Fruit fly (Drosophila melanogaster) whole organism, prepupa: Measurements from ENCODE around the gene CG42685.
A peak's percentile ranks its signal among the peaks of the same experiment; 100 is the strongest.

Experiments
- CG10631 ChIP-seq: fragments of 200-800 bp; sonication (Bioruptor generic); optimal IDR thresholded peaks from 2 replicates; lab custom pipeline; 2016; ENCODE audit warnings: missing biosample characterization, missing genetic modification characterization
- CG1621 ChIP-seq: fragments of 200-800 bp; sonication (Bioruptor generic); optimal IDR thresholded peaks from 3 replicates; lab custom pipeline; 2018; ENCODE audit warnings: missing biosample characterization, mild to moderate bottlenecking, missing genetic modification characterization
- CG16779 ChIP-seq: fragments of 200-800 bp; sonication (Bioruptor generic); optimal IDR thresholded peaks from 3 replicates; lab custom pipeline; 2017; ENCODE audit warnings: missing biosample characterization, mild to moderate bottlenecking, missing genetic modification characterization
- CG3032 ChIP-seq: fragments of 200-800 bp; optimal IDR thresholded peaks from 2 replicates; lab custom pipeline; 2019; ENCODE audit warnings: missing biosample characterization, mild to moderate bottlenecking, missing genetic modification characterization, moderate library complexity
- CG31627 ChIP-seq: fragments of 200-800 bp; sonication (Bioruptor generic); optimal IDR thresholded peaks from 3 replicates; lab custom pipeline; 2016; ENCODE audit warnings: missing biosample characterization, missing genetic modification characterization
- CG32006 ChIP-seq: fragments of 200-800 bp; sonication (Bioruptor generic); optimal IDR thresholded peaks from 3 replicates; lab custom pipeline; 2017; ENCODE audit warnings: missing biosample characterization, mild to moderate bottlenecking, missing genetic modification characterization
- CG3919 ChIP-seq: fragments of 200-800 bp; sonication (Bioruptor generic); optimal IDR thresholded peaks from 3 replicates; lab custom pipeline; 2016; ENCODE audit warnings: missing biosample characterization, missing genetic modification characterization
- CG6163 ChIP-seq: fragments of 200-800 bp; sonication (Bioruptor generic); IDR thresholded peaks from 3 replicates; pipeline ENCODE4 v1.3.6; 2022; ENCODE audit warnings: missing biosample characterization, missing genetic modification characterization
- CG6276 ChIP-seq: fragments of 200-800 bp; sonication (Bioruptor generic); optimal IDR thresholded peaks from 2 replicates; lab custom pipeline; 2017; ENCODE audit warnings: missing biosample characterization, mild to moderate bottlenecking, missing genetic modification characterization
- CG6854 ChIP-seq: fragments of 200-800 bp; sonication (Bioruptor generic); optimal IDR thresholded peaks from 2 replicates; lab custom pipeline; 2017; ENCODE audit warnings: missing biosample characterization, mild to moderate bottlenecking, missing genetic modification characterization
- CG8632 ChIP-seq: fragments of 200-800 bp; sonication (Bioruptor generic); optimal IDR thresholded peaks from 3 replicates; lab custom pipeline; 2016; ENCODE audit warnings: missing biosample characterization, missing genetic modification characterization
- CG9139 ChIP-seq: fragments of 200-800 bp; sonication (Bioruptor generic); optimal IDR thresholded peaks from 3 replicates; lab custom pipeline; 2017; ENCODE audit warnings: missing biosample characterization, mild to moderate bottlenecking, missing genetic modification characterization
- Eip75B ChIP-seq: fragments of 200-800 bp; sonication (Bioruptor generic); optimal IDR thresholded peaks from 3 replicates; lab custom pipeline; 2016; ENCODE audit warnings: missing biosample characterization, missing genetic modification characterization
- Eip78C ChIP-seq: fragments of 200-800 bp; sonication (Bioruptor generic); peaks from one replicate; lab custom pipeline; 2016; ENCODE audit warnings: missing biosample characterization, missing genetic modification characterization
- Eip93F ChIP-seq: fragments of 200-800 bp; sonication (Bioruptor generic); optimal IDR thresholded peaks from 2 replicates; lab custom pipeline; 2016; ENCODE audit warnings: missing biosample characterization, mild to moderate bottlenecking, missing genetic modification characterization
- Ets96B ChIP-seq: fragments of 200-800 bp; optimal IDR thresholded peaks from 2 replicates; lab custom pipeline; 2019; ENCODE audit warnings: missing biosample characterization, mild to moderate bottlenecking, missing genetic modification characterization, moderate library complexity
- Gug ChIP-seq: fragments of 200-800 bp; sonication (Bioruptor generic); IDR thresholded peaks from 2 replicates; pipeline ENCODE4 v1.3.6; 2022; ENCODE audit warnings: missing biosample characterization, missing genetic modification characterization
- Hr39 ChIP-seq: fragments of 200-800 bp; sonication (Bioruptor generic); optimal IDR thresholded peaks from 2 replicates; lab custom pipeline; 2016; ENCODE audit warnings: missing biosample characterization, missing genetic modification characterization
- Lpt ChIP-seq: fragments of 200-800 bp; sonication (Bioruptor generic); optimal IDR thresholded peaks from 3 replicates; lab custom pipeline; 2016; ENCODE audit warnings: missing biosample characterization, missing genetic modification characterization
- Met ChIP-seq: fragments of 200-800 bp; sonication (Bioruptor generic); optimal IDR thresholded peaks from 3 replicates; lab custom pipeline; 2016; ENCODE audit warnings: missing biosample characterization, missing genetic modification characterization
- Smox ChIP-seq: fragments of 200-800 bp; sonication (Bioruptor generic); optimal IDR thresholded peaks from 3 replicates; lab custom pipeline; 2016; ENCODE audit warnings: missing biosample characterization, missing genetic modification characterization
- Sox102F ChIP-seq: fragments of 200-800 bp; sonication (Bioruptor generic); optimal IDR thresholded peaks from 2 replicates; lab custom pipeline; 2016; ENCODE audit warnings: missing biosample characterization, mild to moderate bottlenecking, missing genetic modification characterization
- cyc ChIP-seq: fragments of 200-800 bp; sonication (Bioruptor generic); optimal IDR thresholded peaks from 3 replicates; lab custom pipeline; 2016; ENCODE audit warnings: missing biosample characterization, missing genetic modification characterization
- dac ChIP-seq: fragments of 200-800 bp; sonication (Bioruptor generic); optimal IDR thresholded peaks from 2 replicates; lab custom pipeline; 2017; ENCODE audit warnings: missing biosample characterization, mild to moderate bottlenecking, missing genetic modification characterization
- esn ChIP-seq: fragments of 200-800 bp; sonication (Bioruptor generic); optimal IDR thresholded peaks from 2 replicates; lab custom pipeline; 2016; ENCODE audit warnings: missing biosample characterization, mild to moderate bottlenecking, missing genetic modification characterization, moderate library complexity
- fd85E ChIP-seq: fragments of 200-800 bp; sonication (Bioruptor generic); optimal IDR thresholded peaks from 3 replicates; lab custom pipeline; 2016; ENCODE audit warnings: missing biosample characterization, missing genetic modification characterization
- fkh ChIP-seq: fragments of 200-800 bp; sonication (Bioruptor generic); optimal IDR thresholded peaks from 3 replicates; lab custom pipeline; 2017; ENCODE audit warnings: missing biosample characterization, mild to moderate bottlenecking, missing genetic modification characterization, moderate library complexity
- net ChIP-seq: fragments of 200-800 bp; sonication (Bioruptor generic); optimal IDR thresholded peaks from 3 replicates; lab custom pipeline; 2016; ENCODE audit warnings: missing biosample characterization, missing genetic modification characterization
- pdm3 ChIP-seq: fragments of 200-800 bp; sonication (Bioruptor generic); optimal IDR thresholded peaks from 3 replicates; lab custom pipeline; 2016; ENCODE audit warnings: missing biosample characterization, missing genetic modification characterization
- ss ChIP-seq, 2 experiments: fragments of 200-800 bp; sonication (Bioruptor generic); optimal IDR thresholded peaks; 2 replicates in 1 of 2; 3 replicates in 1 of 2; lab custom pipeline; 2017 to 2018; ENCODE audit warnings: mild to moderate bottlenecking in 2 of 2, missing biosample characterization in 2 of 2, missing genetic modification characterization in 2 of 2, moderate library complexity in 1 of 2
- svp ChIP-seq: fragments of 200-800 bp; sonication (Bioruptor generic); peaks from one replicate; lab custom pipeline; 2016; ENCODE audit warnings: missing biosample characterization, missing genetic modification characterization

CG42685 gene

dm6 chr2L:14730077-14730476 is at the start of gene CG42685:
CG42685 (minus strand) TSS chr2L:14730177.
- no peak for TF ChIP-seq dac (GFP tag; lab: Kevin White, UChicago)

- TF ChIP-seq CG1621 (tag; lab: Kevin White, UChicago), result no peak
- TF ChIP-seq CG9139 (GFP tag; lab: Kevin White, UChicago), result no peak
- peak; percentile 36 for TF ChIP-seq Eip78C (GFP tag; lab: Kevin White, UChicago)
- TF ChIP-seq ss (GFP tag; optimal IDR thresholded peaks at IDR 0.05; lab: Kevin White, UChicago), result no peak
- peak; percentile 92 for TF ChIP-seq svp (GFP tag; lab: Kevin White, UChicago)
Observed at dm6 chr2L:14774713-14775112, 44.7 kb upstream of the CG42685 start, which contains the start of gene CG4650. CG4650 (minus strand) TSS chr2L:14774981.

dm6 chr2L:14765608-14766007 is 35.6 kb upstream of the CG42685 start, which contains the start of gene CG4701:
CG4701 (plus strand) TSS chr2L:14765908.
- TF ChIP-seq CG6276 (GFP tag; lab: Kevin White, UChicago) (no peak), CG8632 (no peak)

- TF ChIP-seq CG1621 (tag; lab: Kevin White, UChicago), result no peak
- no peak for TF ChIP-seq Hr39 (GFP tag; lab: Kevin White, UChicago)
- TF ChIP-seq Ets96B, result no peak
- TF ChIP-seq CG3032, result no peak
- no peak for TF ChIP-seq CG16779
- no peak for TF ChIP-seq Sox102F
- no peak for TF ChIP-seq CG6163 (GFP tag; lab: Robert Waterston, UW)
- TF ChIP-seq net (GFP tag; lab: Kevin White, UChicago), result no peak
- TF ChIP-seq CG9139 (GFP tag; lab: Kevin White, UChicago), result no peak
Observed at dm6 chr2L:14762465-14762864, 32.5 kb upstream of the CG42685 start, which contains the start of gene CSN1a. CSN1a (plus strand) TSS chr2L:14762765.

dm6 chr2L:14760467-14760866 is 30.5 kb upstream of the CG42685 start, which contains the start of gene CG4691:
CG4691 (plus strand) TSS chr2L:14760767.
- TF ChIP-seq CG32006, result no peak
- TF ChIP-seq esn (GFP tag; lab: Kevin White, UChicago), result no peak
- TF ChIP-seq Met (GFP tag; lab: Kevin White, UChicago), result no peak
- TF ChIP-seq fd85E, result no peak
- no peak for TF ChIP-seq Eip78C (GFP tag; lab: Kevin White, UChicago)

- TF ChIP-seq Gug (GFP tag; lab: Robert Waterston, UW) (no peak), CG3919 (GFP tag; lab: Kevin White, UChicago) (no peak), Lpt (GFP tag; lab: Kevin White, UChicago) (no peak), Ets96B (no peak), Hr39 (GFP tag; lab: Kevin White, UChicago) (no peak), Met (GFP tag; lab: Kevin White, UChicago) (no peak), CG6854 (GFP tag; lab: Kevin White, UChicago) (no peak), Eip75B (GFP tag; lab: Kevin White, UChicago) (no peak), cyc (GFP tag; lab: Kevin White, UChicago) (no peak), CG8632 (no peak), CG10631 (GFP tag; lab: Kevin White, UChicago) (no peak), Eip93F (GFP tag; lab: Kevin White, UChicago) (no peak), Sox102F (no peak), net (GFP tag; lab: Kevin White, UChicago) (no peak), Smox (GFP tag; lab: Kevin White, UChicago) (no peak), Eip78C (GFP tag; lab: Kevin White, UChicago) (no peak), CG31627 (no peak), fkh (no peak)
Observed at dm6 chr2L:14746068-14746467, 16.1 kb upstream of the CG42685 start.

- TF ChIP-seq pdm3 (GFP tag; lab: Kevin White, UChicago) (no peak), svp (GFP tag; lab: Kevin White, UChicago) (peak; percentile 70)
Observed at dm6 chr2L:14745068-14745467, 15.1 kb upstream of the CG42685 start, which contains the start of gene CG42587. CG42587 (minus strand) TSS chr2L:14745210.
